Fruit fly (Drosophila melanogaster) whole organism, embryonic: Measurements from ENCODE around the gene sti.

Source experiments
- Ada2b ChIP-seq: fragments of 200-800 bp; sonication (Bioruptor generic); IDR thresholded peaks from 2 replicates; pipeline ENCODE4 v1.3.6; 2022; ENCODE audit warnings: missing biosample characterization, missing genetic modification characterization
- Aef1 ChIP-seq: fragments of 200-800 bp; sonication (Bioruptor generic); IDR thresholded peaks from 3 replicates; pipeline ENCODE4 v1.3.6; 2022; ENCODE audit warnings: missing biosample characterization, missing genetic modification characterization
- Atf6 ChIP-seq: fragments of 200-800 bp; sonication (Bioruptor generic); IDR thresholded peaks from 2 replicates; pipeline ENCODE4 v1.3.6; 2022; ENCODE audit warnings: missing biosample characterization, missing genetic modification characterization
- Bgb ChIP-seq: fragments of 200-800 bp; sonication (Bioruptor generic); IDR thresholded peaks from 2 replicates; pipeline ENCODE4 v1.3.6; 2022; ENCODE audit warnings: missing biosample characterization, missing genetic modification characterization; ENCODE audit not compliant: partially characterized antibody
- CG10267 ChIP-seq: fragments of 200-800 bp; sonication (Bioruptor generic); optimal IDR thresholded peaks from 2 replicates; lab custom pipeline; 2018; ENCODE audit warnings: missing biosample characterization, mild to moderate bottlenecking, missing genetic modification characterization, moderate library complexity
- CG12769 ChIP-seq: fragments of 200-800 bp; sonication (Bioruptor generic); optimal IDR thresholded peaks from 2 replicates; lab custom pipeline; 2019; ENCODE audit warnings: missing biosample characterization, mild to moderate bottlenecking, missing genetic modification characterization, moderate library complexity
- CG14965 ChIP-seq: fragments of 200-800 bp; sonication (Bioruptor generic); optimal IDR thresholded peaks from 2 replicates; lab custom pipeline; 2016; ENCODE audit warnings: missing biosample characterization, missing genetic modification characterization, borderline replicate concordance
- CG1603 ChIP-seq: fragments of 200-800 bp; sonication (Bioruptor generic); optimal IDR thresholded peaks from 2 replicates; lab custom pipeline; 2019; ENCODE audit warnings: missing biosample characterization, mild to moderate bottlenecking, missing genetic modification characterization, moderate library complexity
- CG16779 ChIP-seq: fragments of 200-800 bp; sonication (Bioruptor generic); IDR thresholded peaks from 2 replicates; pipeline ENCODE4 v1.3.6; 2022; ENCODE audit warnings: missing biosample characterization, missing genetic modification characterization
- CG17359 ChIP-seq: fragments of 200-800 bp; sonication (Bioruptor generic); optimal IDR thresholded peaks from 3 replicates; lab custom pipeline; 2018; ENCODE audit warnings: missing biosample characterization, mild to moderate bottlenecking, missing genetic modification characterization, moderate library complexity
- CG17802 ChIP-seq: fragments of 200-800 bp; sonication (Bioruptor generic); optimal IDR thresholded peaks from 2 replicates; lab custom pipeline; 2018; ENCODE audit warnings: missing biosample characterization, mild to moderate bottlenecking, missing genetic modification characterization, moderate library complexity
- CG17912 ChIP-seq: fragments of 200-800 bp; sonication (Bioruptor generic); optimal IDR thresholded peaks from 2 replicates; lab custom pipeline; 2018; ENCODE audit warnings: missing biosample characterization, mild to moderate bottlenecking, missing genetic modification characterization
- CG18599 ChIP-seq: fragments of 200-800 bp; sonication (Bioruptor generic); optimal IDR thresholded peaks from 3 replicates; lab custom pipeline; 2017; ENCODE audit warnings: missing biosample characterization, missing genetic modification characterization, mild to moderate bottlenecking, moderate library complexity, missing genetic modification reagents
- CG34422 ChIP-seq: fragments of 200-800 bp; sonication (Bioruptor generic); IDR thresholded peaks from 3 replicates; pipeline ENCODE4 v1.3.6; 2022; ENCODE audit warnings: missing biosample characterization, missing genetic modification characterization
- CG43689 ChIP-seq: fragments of 200-800 bp; sonication (Bioruptor generic); IDR thresholded peaks from 2 replicates; pipeline ENCODE4 v1.3.6; 2022; ENCODE audit warnings: missing biosample characterization, missing genetic modification characterization
- CG6175 ChIP-seq: fragments of 200-800 bp; sonication (Bioruptor generic); IDR thresholded peaks from 3 replicates; pipeline ENCODE4 v1.3.6; 2022; ENCODE audit warnings: missing biosample characterization, missing genetic modification characterization
- CG7556 ChIP-seq: fragments of 200-800 bp; sonication (Bioruptor generic); optimal IDR thresholded peaks from 2 replicates; lab custom pipeline; 2017; ENCODE audit warnings: missing biosample characterization, mild to moderate bottlenecking, missing genetic modification characterization
- CG7987 ChIP-seq: fragments of 200-800 bp; sonication (Bioruptor generic); optimal IDR thresholded peaks from 2 replicates; lab custom pipeline; 2018; ENCODE audit warnings: missing biosample characterization, mild to moderate bottlenecking, missing genetic modification characterization, moderate library complexity
- CG8290 ChIP-seq, 3 experiments: fragments of 200-800 bp; sonication (Bioruptor generic); optimal IDR thresholded peaks; 2 replicates each; lab custom pipeline; 2016 to 2019; ENCODE audit warnings: missing biosample characterization in 3 of 3, missing genetic modification characterization in 3 of 3, mild to moderate bottlenecking in 2 of 3, moderate library complexity in 1 of 3
- Chrac-16 ChIP-seq: fragments of 200-800 bp; sonication (Bioruptor generic); optimal IDR thresholded peaks from 3 replicates; lab custom pipeline; 2016; ENCODE audit warnings: missing biosample characterization, missing genetic modification characterization
- D ChIP-seq, 2 experiments: fragments of 200-800 bp in 1 of 2; fragments of >200 bp in 1 of 2; sonication (Bioruptor generic) in 1 of 2; optimal IDR thresholded peaks; 2 replicates in 1 of 2; 3 replicates in 1 of 2; lab custom pipeline; 2017; ENCODE audit warnings: mild to moderate bottlenecking in 1 of 2, missing biosample characterization in 1 of 2, missing genetic modification characterization in 1 of 2, missing genetic modification reagents in 1 of 2
- D19A ChIP-seq: fragments of 200-800 bp; optimal IDR thresholded peaks from 3 replicates; lab custom pipeline; 2019; ENCODE audit warnings: missing biosample characterization, mild to moderate bottlenecking, missing genetic modification characterization, moderate library complexity
- E2f2 ChIP-seq: fragments of 200-800 bp; sonication (Bioruptor generic); IDR thresholded peaks from 2 replicates; pipeline ENCODE4 v1.3.6; 2022; ENCODE audit warnings: missing biosample characterization, missing genetic modification characterization
- GATAe ChIP-seq: fragments of 200-800 bp; sonication (Bioruptor generic); conservative IDR thresholded peaks from 2 replicates; pipeline ENCODE4 v1.3.6; 2022; ENCODE audit warnings: missing biosample characterization, missing genetic modification characterization
- MBD-R2 ChIP-seq: fragments of 200-800 bp; sonication (Bioruptor generic); IDR thresholded peaks from 2 replicates; pipeline ENCODE4 v1.3.6; 2022; ENCODE audit warnings: missing biosample characterization, missing genetic modification characterization
- Pdp1 ChIP-seq, 2 experiments: fragments of 200-800 bp; sonication (Bioruptor generic); optimal IDR thresholded peaks; 3 replicates each; lab custom pipeline; 2016; ENCODE audit warnings: missing biosample characterization in 2 of 2, missing genetic modification characterization in 2 of 2, mild to moderate bottlenecking in 1 of 2, moderate library complexity in 1 of 2
- Sox100B ChIP-seq: fragments of 200-800 bp; sonication (Bioruptor generic); optimal IDR thresholded peaks from 3 replicates; lab custom pipeline; 2018; ENCODE audit warnings: missing biosample characterization, mild to moderate bottlenecking, missing genetic modification characterization
- Sry-δ ChIP-seq: fragments of 200-800 bp; sonication (Bioruptor generic); optimal IDR thresholded peaks from 2 replicates; lab custom pipeline; 2016; ENCODE audit warnings: missing biosample characterization, missing genetic modification characterization
- Trl ChIP-seq, 3 experiments: fragments of >200 bp in 2 of 3; fragments of 200-800 bp in 1 of 3; sonication (Bioruptor generic) in 1 of 3; optimal IDR thresholded peaks; 2 replicates in 1 of 3; 3 replicates in 2 of 3; lab custom pipeline; 2016 to 2017; ENCODE audit warnings: missing biosample characterization in 1 of 3, missing genetic modification characterization in 1 of 3
- ap ChIP-seq: fragments of 200-800 bp; sonication (Bioruptor generic); IDR thresholded peaks from 2 replicates; pipeline ENCODE4 v1.3.6; 2022; ENCODE audit warnings: missing biosample characterization, missing genetic modification characterization
- bowl ChIP-seq: fragments of 200-800 bp; sonication (Bioruptor generic); IDR thresholded peaks from 2 replicates; pipeline ENCODE4 v1.3.6; 2022; ENCODE audit warnings: missing biosample characterization, missing genetic modification characterization
- chm ChIP-seq: fragments of 200-800 bp; sonication (Bioruptor generic); IDR thresholded peaks from 2 replicates; pipeline ENCODE4 v1.3.6; 2022; ENCODE audit warnings: missing biosample characterization, missing genetic modification characterization
- dan ChIP-seq: fragments of 200-800 bp; sonication (Bioruptor generic); IDR thresholded peaks from 2 replicates; pipeline ENCODE4 v1.3.6; 2022; ENCODE audit warnings: missing biosample characterization, missing genetic modification characterization
- disco-r ChIP-seq: fragments of 200-800 bp; sonication (Bioruptor generic); optimal IDR thresholded peaks from 2 replicates; lab custom pipeline; 2016; ENCODE audit warnings: missing biosample characterization, missing genetic modification characterization
- dpn ChIP-seq, 2 experiments: fragments of 200-800 bp; sonication (Bioruptor generic); optimal IDR thresholded peaks; 3 replicates each; lab custom pipeline; 2016; ENCODE audit warnings: missing biosample characterization in 2 of 2, missing genetic modification characterization in 2 of 2
- fd3F ChIP-seq: fragments of 200-800 bp; sonication (Bioruptor generic); optimal IDR thresholded peaks from 2 replicates; lab custom pipeline; 2018; ENCODE audit warnings: missing biosample characterization, mild to moderate bottlenecking, missing genetic modification characterization, moderate library complexity
- gro ChIP-seq: fragments of 200-800 bp; sonication (Bioruptor generic); optimal IDR thresholded peaks from 2 replicates; lab custom pipeline; 2016; ENCODE audit warnings: missing biosample characterization, missing genetic modification characterization
- insv ChIP-seq, 2 experiments: fragments of 200-800 bp; sonication (Bioruptor generic); optimal IDR thresholded peaks; 3 replicates each; lab custom pipeline; 2016 to 2018; ENCODE audit warnings: missing biosample characterization in 2 of 2, missing genetic modification characterization in 2 of 2
- inv ChIP-seq: fragments of 200-800 bp; sonication (Bioruptor generic); IDR thresholded peaks from 2 replicates; pipeline ENCODE4 v1.3.6; 2022; ENCODE audit warnings: missing biosample characterization, missing genetic modification characterization; ENCODE audit not compliant: partially characterized antibody
- lola ChIP-seq, 3 experiments: fragments of >200 bp in 2 of 3; fragments of 200-800 bp in 1 of 3; sonication (Bioruptor generic) in 1 of 3; optimal IDR thresholded peaks; 2 replicates each; lab custom pipeline; 2017 to 2019; ENCODE audit warnings: missing biosample characterization in 3 of 3, missing genetic modification characterization in 3 of 3, mild to moderate bottlenecking in 1 of 3, moderate library complexity in 1 of 3
- nau ChIP-seq: fragments of 200-800 bp; sonication (Bioruptor generic); optimal IDR thresholded peaks from 3 replicates; lab custom pipeline; 2017; ENCODE audit warnings: missing biosample characterization, mild to moderate bottlenecking, missing genetic modification characterization, missing genetic modification reagents
- nom ChIP-seq: fragments of 200-800 bp; sonication (Bioruptor generic); optimal IDR thresholded peaks from 2 replicates; lab custom pipeline; 2017; ENCODE audit warnings: missing biosample characterization, missing genetic modification characterization, mild to moderate bottlenecking, moderate library complexity, missing genetic modification reagents
- onecut ChIP-seq: fragments of 200-800 bp; sonication (Bioruptor generic); IDR thresholded peaks from 2 replicates; pipeline ENCODE4 v1.3.6; 2022; ENCODE audit warnings: missing biosample characterization, missing genetic modification characterization
- peb ChIP-seq: fragments of 200-800 bp; sonication (Bioruptor generic); IDR thresholded peaks from 2 replicates; pipeline ENCODE4 v1.3.6; 2022; ENCODE audit warnings: missing biosample characterization, missing genetic modification characterization
- sens-2 ChIP-seq: fragments of 200-800 bp; sonication (Bioruptor generic); IDR thresholded peaks from 2 replicates; pipeline ENCODE4 v1.3.6; 2022; ENCODE audit warnings: missing biosample characterization, missing genetic modification characterization
- slbo ChIP-seq: fragments of 200-800 bp; sonication (Bioruptor generic); IDR thresholded peaks from 2 replicates; pipeline ENCODE4 v1.3.6; 2022; ENCODE audit warnings: missing biosample characterization, missing genetic modification characterization
- ssp ChIP-seq: fragments of 200-800 bp; sonication (Bioruptor generic); IDR thresholded peaks from 2 replicates; pipeline ENCODE4 v1.3.6; 2022; ENCODE audit warnings: missing biosample characterization, missing genetic modification characterization

Gene sti

dm6 chr3L:12503865-12504650 is 10.6 kb downstream of the sti start, which contains the start of the genes CG10646 and vih (continued):
- TF ChIP-seq CG8290 (GFP tag; optimal IDR thresholded peaks at IDR 0.05; lab: Kevin White, UChicago) (peak; percentile 43), CG8290 (tag; optimal IDR thresholded peaks at IDR 0.05; lab: Kevin White, UChicago) (no peak), Ada2b (GFP tag; lab: Robert Waterston, UW) (0 out of 2 replicates have a peak, but pooled peaks have one; percentile 18), CG10267 (tag; lab: Kevin White, UChicago) (peak; percentile 91), nau (GFP tag; lab: Kevin White, UChicago) (no peak), inv (GFP tag; lab: Robert Waterston, UW) (no peak), CG43689 (GFP tag; lab: Robert Waterston, UW) (no peak), D (optimal IDR thresholded peaks at IDR 0.05; lab: Kevin White, UChicago) (no peak), D (GFP tag; optimal IDR thresholded peaks at IDR 0.05; lab: Kevin White, UChicago) (peak; percentile 37), CG6175 (GFP tag; lab: Robert Waterston, UW) (no peak), slbo (GFP tag; lab: Robert Waterston, UW) (peak; percentile 60), ssp (GFP tag; lab: Robert Waterston, UW) (no peak), Sry-δ (GFP tag; lab: Kevin White, UChicago) (peak; percentile 49), Trl (optimal IDR thresholded peaks at IDR 0.05; lab: Kevin White, UChicago) (no peak), Trl (GFP tag; optimal IDR thresholded peaks at IDR 0.05; lab: Kevin White, UChicago) (peak; percentile 15), D19A (tag; lab: Kevin White, UChicago) (peak; percentile 35), GATAe (GFP tag; lab: Robert Waterston, UW) (peak; percentile 55; the same call in 1 of the 2 replicates), lola (GFP tag; optimal IDR thresholded peaks at IDR 0.05; lab: Kevin White, UChicago) (peak in 1 of 3 experiments; percentile 37), MBD-R2 (GFP tag; lab: Robert Waterston, UW) (peak; percentile 50), chm (GFP tag; lab: Robert Waterston, UW) (no peak), sens-2 (GFP tag; lab: Robert Waterston, UW) (no peak), CG17359 (tag; lab: Kevin White, UChicago) (peak; percentile 76), bowl (no peak), Aef1 (GFP tag; lab: Robert Waterston, UW) (no peak), CG7987 (GFP tag; lab: Kevin White, UChicago) (no peak), dan (GFP tag; lab: Robert Waterston, UW) (no peak), nom (GFP tag; lab: Kevin White, UChicago) (peak; percentile 55), CG1603 (tag; lab: Kevin White, UChicago) (peak; percentile 71), CG34422 (GFP tag; lab: Robert Waterston, UW) (peak; percentile 46; the same call in 1 of the 3 replicates), E2f2 (GFP tag; lab: Robert Waterston, UW) (peak; percentile 49; the same call in 1 of the 2 replicates), Chrac-16 (GFP tag; lab: Kevin White, UChicago) (peak; percentile 40), ap (GFP tag; lab: Robert Waterston, UW) (no peak), fd3F (GFP tag; lab: Kevin White, UChicago) (no peak), CG12769 (tag; lab: Kevin White, UChicago) (no peak), CG14965 (GFP tag; lab: Kevin White, UChicago) (no peak), disco-r (no peak), onecut (GFP tag; lab: Robert Waterston, UW) (peak; percentile 58), Pdp1 (GFP tag; optimal IDR thresholded peaks at IDR 0.05; lab: Kevin White, UChicago) (peak in 1 of 2 experiments; percentile 28), CG7556 (GFP tag; lab: Kevin White, UChicago) (peak; percentile 40), insv (GFP tag; optimal IDR thresholded peaks at IDR 0.05; lab: Kevin White, UChicago) (peak in 1 of 2 experiments; percentile 39), CG18599 (GFP tag; lab: Kevin White, UChicago) (peak; percentile 50), Bgb (GFP tag; lab: Robert Waterston, UW) (peak; percentile 17; the same call in 1 of the 2 replicates), CG17912 (GFP tag; lab: Kevin White, UChicago) (no peak), gro (no peak), Atf6 (GFP tag; lab: Robert Waterston, UW) (no peak), CG17802 (tag; lab: Kevin White, UChicago) (no peak), Sox100B (GFP tag; lab: Kevin White, UChicago) (peak; percentile 68), CG16779 (no peak), peb (GFP tag; lab: Robert Waterston, UW) (no peak), dpn (GFP tag; optimal IDR thresholded peaks at IDR 0.05; lab: Kevin White, UChicago) (peak; percentile 31 to 43)
